Fruit fly (Drosophila melanogaster) whole organism, pupa: ENCODE data around the gene kin17.

Experiments used
- CG12605 ChIP-seq: fragments of 200-800 bp; sonication (Bioruptor generic); IDR thresholded peaks from 2 replicates; pipeline ENCODE4 v1.3.6; 2022; ENCODE audit warnings: missing biosample characterization, missing genetic modification characterization
- CG13204 ChIP-seq: fragments of 200-800 bp; sonication (Bioruptor generic); optimal IDR thresholded peaks from 2 replicates; lab custom pipeline; 2018; ENCODE audit warnings: missing biosample characterization, mild to moderate bottlenecking, missing genetic modification characterization, moderate library complexity
- CG15710 ChIP-seq: fragments of 200-800 bp; sonication (Bioruptor generic); optimal IDR thresholded peaks from 2 replicates; lab custom pipeline; 2018; ENCODE audit warnings: missing biosample characterization, mild to moderate bottlenecking, missing genetic modification characterization, moderate library complexity
- CG32121 ChIP-seq: fragments of 200-800 bp; sonication (Bioruptor generic); IDR thresholded peaks from 2 replicates; pipeline ENCODE4 v1.3.6; 2022; ENCODE audit warnings: missing biosample characterization, missing genetic modification characterization
- CG4496 ChIP-seq: fragments of 200-800 bp; sonication (Bioruptor generic); IDR thresholded peaks from 3 replicates; pipeline ENCODE4 v1.3.6; 2022; ENCODE audit warnings: missing biosample characterization, missing genetic modification characterization
- CG8159 ChIP-seq: fragments of 200-800 bp; sonication (Bioruptor generic); optimal IDR thresholded peaks from 3 replicates; lab custom pipeline; 2018; ENCODE audit warnings: missing biosample characterization, mild to moderate bottlenecking, missing genetic modification characterization, moderate library complexity
- CG9948 ChIP-seq: fragments of 200-800 bp; sonication (Bioruptor generic); optimal IDR thresholded peaks from 2 replicates; lab custom pipeline; 2018; ENCODE audit warnings: missing biosample characterization, mild to moderate bottlenecking, missing genetic modification characterization, moderate library complexity
- D1 ChIP-seq: fragments of 200-800 bp; sonication (Bioruptor generic); optimal IDR thresholded peaks from 2 replicates; lab custom pipeline; 2018; ENCODE audit warnings: missing biosample characterization, mild to moderate bottlenecking, missing genetic modification characterization, moderate library complexity
- EcR ChIP-seq: fragments of 200-800 bp; sonication (Bioruptor generic); optimal IDR thresholded peaks from 3 replicates; lab custom pipeline; 2019; ENCODE audit warnings: missing biosample characterization, missing genetic modification characterization, mild to moderate bottlenecking, moderate library complexity, missing genetic modification reagents
- Pif1A ChIP-seq: fragments of 200-800 bp; sonication (Bioruptor generic); optimal IDR thresholded peaks from 3 replicates; lab custom pipeline; 2016; ENCODE audit warnings: missing biosample characterization, missing genetic modification characterization
- Pif1B ChIP-seq: fragments of 200-800 bp; sonication (Bioruptor generic); optimal IDR thresholded peaks from 3 replicates; lab custom pipeline; 2016; ENCODE audit warnings: missing biosample characterization, missing genetic modification characterization
- gl ChIP-seq: fragments of 200-800 bp; sonication (Bioruptor generic); optimal IDR thresholded peaks from 2 replicates; lab custom pipeline; 2018; ENCODE audit warnings: missing biosample characterization, mild to moderate bottlenecking, missing genetic modification characterization

The kin17 gene

dm6 chr3L:20404515-20404914 is 47.9 kb downstream of the kin17 start:
- no peak for TF ChIP-seq CG32121 (GFP tag; lab: Robert Waterston, UW)
- no peak for TF ChIP-seq EcR (GFP tag; lab: Kevin White, UChicago)
- no peak for TF ChIP-seq CG9948 (tag; lab: Kevin White, UChicago)
- no peak for TF ChIP-seq CG15710 (tag; lab: Kevin White, UChicago)
- TF ChIP-seq CG8159 (tag; lab: Kevin White, UChicago), result no peak
- TF ChIP-seq D1 (tag; lab: Kevin White, UChicago), result no peak
- TF ChIP-seq CG13204, result no peak
- TF ChIP-seq CG12605 (GFP tag; lab: Robert Waterston, UW), result no peak
- no peak for TF ChIP-seq Pif1A
- TF ChIP-seq Pif1B (GFP tag; lab: Kevin White, UChicago), result no peak
- TF ChIP-seq, all 21 proteins: peak for 0

- no peak for TF ChIP-seq D1 (tag; lab: Kevin White, UChicago)
These were observed 48.8 kb downstream of the kin17 start for dm6 chr3L:20405337-20405887.

dm6 chr3L:20405971-20406948 is 49.7 kb downstream of the kin17 start:
- no peak for TF ChIP-seq gl (tag; lab: Kevin White, UChicago)
- TF ChIP-seq CG4496 (GFP tag; lab: Robert Waterston, UW), result 0 out of 3 replicates have a peak, but pooled peaks have one; percentile 15
